Fruit fly (Drosophila melanogaster) whole organism, embryonic: ENCODE measurements around the gene yellow-e3.

Experiments used
- Asciz ChIP-seq: fragments of 200-800 bp; sonication (Bioruptor generic); optimal IDR thresholded peaks from 2 replicates; lab custom pipeline; 2017; ENCODE audit warnings: missing biosample characterization, mild to moderate bottlenecking, missing genetic modification characterization, missing genetic modification reagents
- CG10267 ChIP-seq: fragments of 200-800 bp; sonication (Bioruptor generic); optimal IDR thresholded peaks from 2 replicates; lab custom pipeline; 2018; ENCODE audit warnings: missing biosample characterization, mild to moderate bottlenecking, missing genetic modification characterization, moderate library complexity
- CG13296 ChIP-seq: fragments of 200-800 bp; sonication (Bioruptor generic); optimal IDR thresholded peaks from 3 replicates; lab custom pipeline; 2018; ENCODE audit warnings: missing biosample characterization, mild to moderate bottlenecking, missing genetic modification characterization
- CG13894 ChIP-seq: fragments of 200-800 bp; sonication (Bioruptor generic); optimal IDR thresholded peaks from 3 replicates; lab custom pipeline; 2018; ENCODE audit warnings: missing biosample characterization, mild to moderate bottlenecking, missing genetic modification characterization, moderate library complexity
- CG14965 ChIP-seq: fragments of 200-800 bp; sonication (Bioruptor generic); optimal IDR thresholded peaks from 2 replicates; lab custom pipeline; 2016; ENCODE audit warnings: missing biosample characterization, missing genetic modification characterization, borderline replicate concordance
- CG1602 ChIP-seq: fragments of 200-800 bp; sonication (Bioruptor generic); optimal IDR thresholded peaks from 3 replicates; lab custom pipeline; 2016; ENCODE audit warnings: missing biosample characterization, missing genetic modification characterization
- CG16815 ChIP-seq: fragments of 200-800 bp; sonication (Bioruptor generic); optimal IDR thresholded peaks from 3 replicates; lab custom pipeline; 2017; ENCODE audit warnings: missing biosample characterization, mild to moderate bottlenecking, missing genetic modification characterization
- CG17912 ChIP-seq: fragments of 200-800 bp; sonication (Bioruptor generic); optimal IDR thresholded peaks from 2 replicates; lab custom pipeline; 2018; ENCODE audit warnings: missing biosample characterization, mild to moderate bottlenecking, missing genetic modification characterization
- CG30403 ChIP-seq: fragments of 200-800 bp; sonication (Bioruptor generic); optimal IDR thresholded peaks from 3 replicates; lab custom pipeline; 2016; ENCODE audit warnings: missing biosample characterization, missing genetic modification characterization
- CG3065 ChIP-seq: fragments of 200-800 bp; sonication (Bioruptor generic); optimal IDR thresholded peaks from 2 replicates; lab custom pipeline; 2016; ENCODE audit warnings: missing biosample characterization, missing genetic modification characterization
- CG33557 ChIP-seq: fragments of 200-800 bp; sonication (Bioruptor generic); optimal IDR thresholded peaks from 2 replicates; lab custom pipeline; 2019; ENCODE audit warnings: missing biosample characterization, mild to moderate bottlenecking, missing genetic modification characterization, moderate library complexity
- CG6791 ChIP-seq: fragments of 200-800 bp; sonication (Bioruptor generic); IDR thresholded peaks from 3 replicates; pipeline ENCODE4 v1.3.6; 2022; ENCODE audit warnings: missing biosample characterization, missing genetic modification characterization; ENCODE audit not compliant: partially characterized antibody
- CG6813 ChIP-seq: fragments of 200-800 bp; sonication (Bioruptor generic); optimal IDR thresholded peaks from 2 replicates; lab custom pipeline; 2017; ENCODE audit warnings: missing biosample characterization, missing genetic modification characterization, mild to moderate bottlenecking, moderate library complexity, missing genetic modification reagents
- CG8281 ChIP-seq: fragments of 200-800 bp; sonication (Bioruptor generic); optimal IDR thresholded peaks from 2 replicates; lab custom pipeline; 2018; ENCODE audit warnings: missing biosample characterization, mild to moderate bottlenecking, missing genetic modification characterization, moderate library complexity
- CkIIα-i1 ChIP-seq: fragments of 200-800 bp; sonication (Bioruptor generic); IDR thresholded peaks from 2 replicates; pipeline ENCODE4 v1.3.6; 2022; ENCODE audit warnings: missing biosample characterization, missing genetic modification characterization
- Doc3 ChIP-seq: fragments of 200-800 bp; sonication (Bioruptor generic); IDR thresholded peaks from 3 replicates; pipeline ENCODE4 v1.3.6; 2022; ENCODE audit warnings: missing biosample characterization, missing genetic modification characterization; ENCODE audit not compliant: partially characterized antibody
- GATAe ChIP-seq: fragments of 200-800 bp; sonication (Bioruptor generic); conservative IDR thresholded peaks from 2 replicates; pipeline ENCODE4 v1.3.6; 2022; ENCODE audit warnings: missing biosample characterization, missing genetic modification characterization
- Gug ChIP-seq: fragments of 200-800 bp; sonication (Bioruptor generic); IDR thresholded peaks from 4 replicates; pipeline ENCODE4 v1.3.6; 2022; ENCODE audit warnings: missing biosample characterization, missing genetic modification characterization
- H15 ChIP-seq: fragments of 200-800 bp; sonication (Bioruptor generic); IDR thresholded peaks from 3 replicates; pipeline ENCODE4 v1.3.6; 2022; ENCODE audit warnings: missing biosample characterization, missing genetic modification characterization
- H2.0 ChIP-seq: fragments of 200-800 bp; sonication (Bioruptor generic); IDR thresholded peaks from 2 replicates; pipeline ENCODE4 v1.3.6; 2022; ENCODE audit warnings: missing biosample characterization, missing genetic modification characterization
- HLH3B ChIP-seq: fragments of 200-800 bp; sonication (Bioruptor generic); IDR thresholded peaks from 2 replicates; pipeline ENCODE4 v1.3.6; 2022; ENCODE audit warnings: missing biosample characterization, missing genetic modification characterization
- Max ChIP-seq: fragments of 200-800 bp; sonication (Bioruptor generic); optimal IDR thresholded peaks from 2 replicates; lab custom pipeline; 2016; ENCODE audit warnings: missing biosample characterization, mild to moderate bottlenecking, missing genetic modification characterization
- Meics ChIP-seq: fragments of 200-800 bp; sonication (Bioruptor generic); optimal IDR thresholded peaks from 2 replicates; lab custom pipeline; 2017; ENCODE audit warnings: missing biosample characterization, mild to moderate bottlenecking, missing genetic modification characterization
- Mes4 ChIP-seq: fragments of 200-800 bp; sonication (Bioruptor generic); optimal IDR thresholded peaks from 2 replicates; lab custom pipeline; 2016; ENCODE audit warnings: missing biosample characterization, missing genetic modification characterization
- Mrtf ChIP-seq: fragments of 200-800 bp; sonication (Bioruptor generic); IDR thresholded peaks from 3 replicates; pipeline ENCODE4 v1.3.6; 2022; ENCODE audit warnings: missing biosample characterization, missing genetic modification characterization
- NC2α ChIP-seq: fragments of 200-800 bp; sonication (Bioruptor generic); optimal IDR thresholded peaks from 2 replicates; lab custom pipeline; 2016; ENCODE audit warnings: missing biosample characterization, missing genetic modification characterization
- Oaz ChIP-seq: fragments of 200-800 bp; sonication (Bioruptor generic); IDR thresholded peaks from 2 replicates; pipeline ENCODE4 v1.3.6; 2022; ENCODE audit warnings: missing biosample characterization, missing genetic modification characterization
- Rfx ChIP-seq: fragments of 200-800 bp; sonication (Bioruptor generic); IDR thresholded peaks from 2 replicates; pipeline ENCODE4 v1.3.6; 2022; ENCODE audit warnings: missing biosample characterization, missing genetic modification characterization
- al ChIP-seq: fragments of 200-800 bp; sonication (Bioruptor generic); IDR thresholded peaks from 2 replicates; pipeline ENCODE4 v1.3.6; 2022; ENCODE audit warnings: missing biosample characterization, missing genetic modification characterization
- aop ChIP-seq: fragments of 200-800 bp; sonication (Bioruptor generic); IDR thresholded peaks from 2 replicates; pipeline ENCODE4 v1.3.6; 2022; ENCODE audit warnings: missing biosample characterization, missing genetic modification characterization
- ap ChIP-seq: fragments of 200-800 bp; sonication (Bioruptor generic); IDR thresholded peaks from 2 replicates; pipeline ENCODE4 v1.3.6; 2022; ENCODE audit warnings: missing biosample characterization, missing genetic modification characterization
- bab2 ChIP-seq: fragments of 200-800 bp; sonication (Bioruptor generic); optimal IDR thresholded peaks from 2 replicates; lab custom pipeline; 2016; ENCODE audit warnings: missing biosample characterization, missing genetic modification characterization
- btn ChIP-seq: fragments of 200-800 bp; sonication (Bioruptor generic); optimal IDR thresholded peaks from 2 replicates; lab custom pipeline; 2016; ENCODE audit warnings: missing biosample characterization, missing genetic modification characterization
- caup ChIP-seq: fragments of 200-800 bp; sonication (Bioruptor generic); optimal IDR thresholded peaks from 3 replicates; lab custom pipeline; 2017; ENCODE audit warnings: missing biosample characterization, mild to moderate bottlenecking, missing genetic modification characterization, moderate library complexity; ENCODE audit not compliant: severe bottlenecking
- cg ChIP-seq: fragments of 200-800 bp; sonication (Bioruptor generic); optimal IDR thresholded peaks from 3 replicates; lab custom pipeline; 2019; ENCODE audit warnings: missing biosample characterization, mild to moderate bottlenecking, missing genetic modification characterization, moderate library complexity
- chinmo ChIP-seq: fragments of 200-800 bp; sonication (Bioruptor generic); IDR thresholded peaks from 4 replicates; pipeline ENCODE4 v1.3.6; 2022; ENCODE audit warnings: missing biosample characterization, missing genetic modification characterization; ENCODE audit not compliant: partially characterized antibody
- dmrt11E ChIP-seq: fragments of 200-800 bp; sonication (Bioruptor generic); optimal IDR thresholded peaks from 3 replicates; lab custom pipeline; 2018; ENCODE audit warnings: missing biosample characterization, mild to moderate bottlenecking, missing genetic modification characterization, moderate library complexity
- exex ChIP-seq: fragments of 200-800 bp; sonication (Bioruptor generic); optimal IDR thresholded peaks from 4 replicates; lab custom pipeline; 2018; ENCODE audit warnings: missing biosample characterization, mild to moderate bottlenecking, missing genetic modification characterization, moderate library complexity
- gfzf ChIP-seq: fragments of 200-800 bp; sonication (Bioruptor generic); optimal IDR thresholded peaks from 2 replicates; lab custom pipeline; 2016; ENCODE audit warnings: missing biosample characterization, mild to moderate bottlenecking, missing genetic modification characterization, moderate library complexity
- hb ChIP-seq: fragments of 200-800 bp; sonication (Bioruptor generic); IDR thresholded peaks from 3 replicates; pipeline ENCODE4 v1.3.6; 2022; ENCODE audit warnings: missing biosample characterization, missing genetic modification characterization; ENCODE audit not compliant: partially characterized antibody
- ind ChIP-seq: fragments of 200-800 bp; sonication (Bioruptor generic); optimal IDR thresholded peaks from 3 replicates; lab custom pipeline; 2016; ENCODE audit warnings: missing biosample characterization, missing genetic modification characterization
- jing ChIP-seq: fragments of 200-800 bp; sonication (Bioruptor generic); optimal IDR thresholded peaks from 2 replicates; lab custom pipeline; 2018; ENCODE audit warnings: missing biosample characterization, mild to moderate bottlenecking, missing genetic modification characterization
- kah ChIP-seq: fragments of 200-800 bp; sonication (Bioruptor generic); optimal IDR thresholded peaks from 2 replicates; lab custom pipeline; 2018; ENCODE audit warnings: missing biosample characterization, mild to moderate bottlenecking, missing genetic modification characterization
- pum ChIP-seq: fragments of 200-800 bp; sonication (Bioruptor generic); optimal IDR thresholded peaks from 2 replicates; lab custom pipeline; 2016; ENCODE audit warnings: missing biosample characterization, missing genetic modification characterization
- sens-2 ChIP-seq: fragments of 200-800 bp; sonication (Bioruptor generic); IDR thresholded peaks from 2 replicates; pipeline ENCODE4 v1.3.6; 2022; ENCODE audit warnings: missing biosample characterization, missing genetic modification characterization
- ttk ChIP-seq: fragments of 200-800 bp; sonication (Bioruptor generic); IDR thresholded peaks from 2 replicates; pipeline ENCODE4 v2.1.2; 2022; ENCODE audit warnings: missing biosample characterization, missing genetic modification characterization
- unpg ChIP-seq: fragments of 200-800 bp; sonication (Bioruptor generic); optimal IDR thresholded peaks from 3 replicates; lab custom pipeline; 2018; ENCODE audit warnings: missing biosample characterization, mild to moderate bottlenecking, missing genetic modification characterization, moderate library complexity
- wek ChIP-seq: fragments of 200-800 bp; sonication (Bioruptor generic); optimal IDR thresholded peaks from 3 replicates; lab custom pipeline; 2018; ENCODE audit warnings: missing biosample characterization, mild to moderate bottlenecking, missing genetic modification characterization, moderate library complexity

Gene yellow-e3

dm6 chr3R:13400902-13401721 is 3.6 kb downstream of the yellow-e3 start (continued):
- TF ChIP-seq pum (GFP tag; lab: Kevin White, UChicago) (peak; percentile 89), HLH3B (GFP tag; lab: Robert Waterston, UW) (peak; percentile 85), Asciz (peak; percentile 84), Gug (GFP tag; lab: Robert Waterston, UW) (peak; percentile 61; the same call in 3 of the 4 replicates), CG8281 (peak; percentile 77), ttk (GFP tag; lab: Robert Waterston, UW) (peak; percentile 83), CG14965 (GFP tag; lab: Kevin White, UChicago) (peak; percentile 5), CG30403 (GFP tag; lab: Kevin White, UChicago) (peak; percentile 95), CG1602 (GFP tag; lab: Kevin White, UChicago) (peak; percentile 91), CkIIα-i1 (GFP tag; lab: Robert Waterston, UW) (0 out of 2 replicates have a peak, but pooled peaks have one; percentile 21), Rfx (GFP tag; lab: Robert Waterston, UW) (peak; percentile 86), CG13296 (GFP tag; lab: Kevin White, UChicago) (peak; percentile 84), jing (GFP tag; lab: Kevin White, UChicago) (peak; percentile 77), CG10267 (tag; lab: Kevin White, UChicago) (peak; percentile 84), Mrtf (GFP tag; lab: Robert Waterston, UW) (peak; percentile 67; the same call in 1 of the 3 replicates), caup (GFP tag; lab: Kevin White, UChicago) (peak; percentile 84), CG13894 (tag; lab: Kevin White, UChicago) (no peak), kah (GFP tag; lab: Kevin White, UChicago) (peak; percentile 86), Max (GFP tag; lab: Kevin White, UChicago) (peak; percentile 76), aop (no peak), gfzf (GFP tag; lab: Kevin White, UChicago) (no peak), exex (peak; percentile 12), H15 (peak; percentile 79), CG6813 (peak; percentile 73), hb (no peak), chinmo (GFP tag; lab: Robert Waterston, UW) (no peak), NC2α (GFP tag; lab: Kevin White, UChicago) (peak; percentile 80), Oaz (GFP tag; lab: Robert Waterston, UW) (peak; percentile 60; the same call in 1 of the 2 replicates), btn (GFP tag; lab: Kevin White, UChicago) (peak; percentile 70), Meics (GFP tag; lab: Kevin White, UChicago) (peak; percentile 88), sens-2 (peak; percentile 75; the same call in 1 of the 2 replicates), al (GFP tag; lab: Robert Waterston, UW) (peak; percentile 83), wek (GFP tag; lab: Kevin White, UChicago) (peak; percentile 61), ap (GFP tag; lab: Robert Waterston, UW) (peak; percentile 68), CG33557 (peak; percentile 92), dmrt11E (tag; lab: Kevin White, UChicago) (peak; percentile 91), bab2 (peak; percentile 87), CG17912 (peak; percentile 9), cg (GFP tag; lab: Kevin White, UChicago) (peak; percentile 76), Doc3 (GFP tag; lab: Robert Waterston, UW) (no peak), CG3065 (peak; percentile 71), unpg (GFP tag; lab: Kevin White, UChicago) (peak; percentile 92), Mes4 (GFP tag; lab: Kevin White, UChicago) (peak; percentile 83), GATAe (GFP tag; lab: Robert Waterston, UW) (no peak; the same call in 1 of the 2 replicates), H2.0 (GFP tag; lab: Robert Waterston, UW) (peak; percentile 79), CG16815 (GFP tag; lab: Kevin White, UChicago) (peak; percentile 87), ind (peak; percentile 86), CG6791 (no peak)
